Worm (Caenorhabditis elegans) whole organism, L1 larva: ENCODE data around the gene C14A6.8.

Source experiments
- blmp-1 ChIP-seq: fragments of 150-350 bp; optimal IDR thresholded peaks from 2 replicates; lab custom pipeline; 2014; ENCODE audit warnings: missing biosample characterization, missing genetic modification characterization
- hlh-17 ChIP-seq: fragments of 200-800 bp; sonication (Bioruptor generic); optimal IDR thresholded peaks from 2 replicates; lab custom pipeline; 2018; ENCODE audit warnings: missing genetic modification characterization, mild to moderate bottlenecking, missing compliant biosample characterization, moderate library complexity, borderline replicate concordance
- lin-13 ChIP-seq: fragments of 150-350 bp; optimal IDR thresholded peaks from 2 replicates; lab custom pipeline; 2014; ENCODE audit warnings: missing biosample characterization, missing genetic modification reagents, missing genetic modification characterization
- lin-35 ChIP-seq, 2 experiments: fragments of 150-350 bp; optimal IDR thresholded peaks; 2 replicates each; lab custom pipeline; 2014; ENCODE audit warnings: missing biosample characterization in 2 of 2, missing genetic modification characterization in 2 of 2, missing genetic modification reagents in 2 of 2
- mep-1 ChIP-seq: fragments of 150-350 bp; optimal IDR thresholded peaks from 2 replicates; lab custom pipeline; 2014; ENCODE audit warnings: missing biosample characterization, missing genetic modification characterization
- nhr-12 ChIP-seq: sonication (generic microtip); optimal IDR thresholded peaks from 2 replicates; lab custom pipeline; 2017; ENCODE audit warnings: missing biosample characterization, missing genetic modification characterization
- nhr-237 ChIP-seq: fragments of 150-350 bp; optimal IDR thresholded peaks from 2 replicates; lab custom pipeline; 2014; ENCODE audit warnings: missing biosample characterization, missing genetic modification characterization
- nhr-47 ChIP-seq: sonication (generic microtip); optimal IDR thresholded peaks from 2 replicates; lab custom pipeline; 2016; ENCODE audit warnings: mild to moderate bottlenecking, missing genetic modification characterization, moderate library complexity, missing compliant biosample characterization
- nhr-76 ChIP-seq: sonication (generic microtip); optimal IDR thresholded peaks from 2 replicates; lab custom pipeline; 2017; ENCODE audit warnings: missing biosample characterization, missing genetic modification characterization
- pax-3 ChIP-seq: fragments of 200-800 bp; sonication (Bioruptor generic); optimal IDR thresholded peaks from 2 replicates; lab custom pipeline; 2018; ENCODE audit warnings: mild to moderate bottlenecking, missing genetic modification characterization, moderate library complexity, missing compliant biosample characterization
- unc-62 ChIP-seq: fragments of 150-350 bp; optimal IDR thresholded peaks from 2 replicates; lab custom pipeline; 2014; ENCODE audit warnings: missing biosample characterization, missing genetic modification reagents, missing genetic modification characterization
- zag-1 ChIP-seq: fragments of 150-350 bp; optimal IDR thresholded peaks from 2 replicates; lab custom pipeline; 2014; ENCODE audit warnings: missing biosample characterization, missing genetic modification characterization
- ztf-11 ChIP-seq, 2 experiments: sonication (generic microtip); optimal IDR thresholded peaks; 2 replicates each; lab custom pipeline; 2016 to 2017; ENCODE audit warnings: missing genetic modification characterization in 2 of 2, missing biosample characterization in 1 of 2, missing compliant biosample characterization in 1 of 2

DNA sequence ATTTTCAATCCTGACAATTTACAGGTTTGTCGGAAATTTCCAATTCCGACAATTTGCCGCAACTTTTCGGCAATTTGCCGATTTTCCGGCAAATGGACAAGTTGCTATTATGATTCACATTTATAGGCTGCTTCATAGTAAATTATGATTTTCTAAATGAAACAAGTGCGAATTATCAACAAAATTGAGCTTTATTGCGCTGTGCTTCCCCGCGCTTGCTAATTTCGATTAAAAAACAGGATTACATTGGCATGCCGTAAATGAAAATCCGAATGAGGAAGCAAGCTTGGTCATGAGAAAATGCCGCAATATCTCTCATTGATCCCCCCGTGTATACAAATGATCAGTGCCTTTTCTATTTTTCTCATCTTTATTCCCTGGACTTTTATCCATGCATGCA, 32.8 kb downstream of the C14A6.8 start, which contains the start of gene Y37H2A.10:
- TF ChIP-seq nhr-237 (tag; lab: Kevin White, UChicago) (no peak), lin-13 (no peak), nhr-76 (tag; lab: Kevin White, UChicago) (no peak), nhr-47 (tag; lab: Kevin White, UChicago) (no peak), mep-1 (tag; lab: Kevin White, UChicago) (no peak), hlh-17 (GFP tag; lab: Kevin White, UChicago) (no peak), blmp-1 (tag; lab: Kevin White, UChicago) (no peak), nhr-12 (no peak), lin-35 (GFP tag; optimal IDR thresholded peaks at IDR 0.05; lab: Kevin White, UChicago) (no peak), zag-1 (tag; lab: Kevin White, UChicago) (no peak), pax-3 (tag; lab: Kevin White, UChicago) (no peak), unc-62 (GFP tag; lab: Kevin White, UChicago) (no peak), ztf-11 (tag; optimal IDR thresholded peaks at IDR 0.05; lab: Kevin White, UChicago) (no peak)
